Fruit fly (Drosophila melanogaster): Measurements from ENCODE around the gene CG9166.

DNA sequence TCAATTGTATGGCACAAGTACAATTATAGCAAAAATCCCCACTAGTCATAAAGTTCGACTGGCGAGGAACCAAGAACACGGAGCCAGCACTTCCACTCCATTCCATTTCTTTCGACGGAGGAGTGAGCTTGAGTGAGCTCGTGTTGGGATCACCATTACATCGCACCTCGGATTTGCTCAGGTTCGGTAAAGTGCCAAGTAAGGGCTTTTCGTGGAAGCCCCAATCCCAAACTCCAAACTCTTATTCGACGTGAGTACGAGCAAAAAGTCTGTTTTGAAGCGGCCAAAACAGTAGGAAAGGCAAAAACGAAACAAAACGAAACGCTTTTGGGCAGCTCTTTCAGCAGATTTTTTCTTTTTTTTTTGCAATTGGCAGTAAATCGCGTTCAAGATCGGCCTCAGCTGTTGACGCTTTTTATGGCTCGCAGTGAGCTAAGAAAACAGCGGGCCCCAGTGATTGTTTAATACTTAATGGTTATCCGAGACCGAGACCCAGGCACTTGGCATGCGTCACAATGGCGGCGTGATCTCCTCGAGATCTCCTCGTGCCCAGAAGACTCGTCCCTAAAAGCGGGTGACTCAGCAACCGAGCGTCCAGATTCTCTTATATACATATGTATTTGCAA, 29.9 kb upstream of the CG9166 start:
- no peak for TF ChIP-seq Myc (optimal IDR thresholded peaks at IDR 0.05)
- peak; percentile 53 for TF ChIP-seq psq (GFP tag; optimal IDR thresholded peaks at IDR 0.05)
